ENCODE assay signal across 1 fruit fly cellular context in the genomic region with DNA sequence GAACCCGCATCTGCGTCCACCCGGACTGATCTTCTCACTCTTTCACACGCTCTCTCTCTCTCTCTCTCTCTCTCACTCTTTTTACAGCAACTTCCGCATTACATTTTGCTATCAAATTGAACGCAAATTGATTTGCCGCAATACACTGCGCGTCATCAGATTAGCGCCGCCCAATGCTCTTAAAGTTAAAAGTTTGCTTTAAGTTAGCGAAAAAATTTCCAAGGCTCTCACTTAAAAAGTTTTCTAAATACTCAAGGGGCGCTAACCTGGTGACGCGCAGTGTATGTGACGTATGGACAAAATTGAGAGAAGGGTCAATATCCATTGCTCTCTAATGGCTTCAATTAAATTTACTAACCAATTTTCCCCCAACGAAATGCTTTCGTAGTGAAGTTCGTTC.
A peak's percentile ranks its signal among the peaks of the same experiment; 100 is the strongest.
TF ChIP-seq lines count a peak whose summit lies in the region.

No protein-coding gene starts in this region.

TF ChIP-seq in whole organism, embryonic, 481 proteins besides CTCF, POLR2A, EP300 and RAD21 (continued from another document and continues in another):
- TF ChIP-seq CG14441 (GFP tag; IDR thresholded peaks at IDR 0.05; lab: Robert Waterston, UW) (peak; percentile 76), gfzf (GFP tag; optimal IDR thresholded peaks at IDR 0.05; lab: Kevin White, UChicago) (no peak), dimm (GFP tag; IDR thresholded peaks at IDR 0.05; lab: Robert Waterston, UW) (no peak), Mad (GFP tag; optimal IDR thresholded peaks at IDR 0.05; lab: Kevin White, UChicago) (peak; percentile 80), CG10654 (GFP tag; optimal IDR thresholded peaks at IDR 0.05; lab: Kevin White, UChicago) (peak; percentile 75), MBD-R2 (GFP tag; IDR thresholded peaks at IDR 0.05; lab: Robert Waterston, UW) (peak; percentile 67), Usf (GFP tag; optimal IDR thresholded peaks at IDR 0.05; lab: Kevin White, UChicago) (peak; percentile 48), mam (GFP tag; optimal IDR thresholded peaks at IDR 0.05; lab: Kevin White, UChicago) (peak; percentile 88), lmd (GFP tag; IDR thresholded peaks at IDR 0.05; lab: Robert Waterston, UW) (peak; percentile 87), so (GFP tag; IDR thresholded peaks at IDR 0.05; lab: Robert Waterston, UW) (peak; percentile 81; the same call in 2 of the 3 replicates), Trl (optimal IDR thresholded peaks at IDR 0.05; lab: Kevin White, UChicago) (peak; percentile 18 to 42), Trl (GFP tag; optimal IDR thresholded peaks at IDR 0.05; lab: Kevin White, UChicago) (peak; percentile 85), corto (GFP tag; optimal IDR thresholded peaks at IDR 0.05; lab: Kevin White, UChicago) (no peak), H15 (GFP tag; IDR thresholded peaks at IDR 0.05; lab: Robert Waterston, UW) (peak; percentile 64; the same call in 2 of the 3 replicates), H2.0 (GFP tag; IDR thresholded peaks at IDR 0.05; lab: Robert Waterston, UW) (peak; percentile 85), luna (GFP tag; optimal IDR thresholded peaks at IDR 0.05; lab: Kevin White, UChicago) (peak; percentile 68), CG13775 (GFP tag; optimal IDR thresholded peaks at IDR 0.05; lab: Kevin White, UChicago) (peak; percentile 67), CG2129 (GFP tag; IDR thresholded peaks at IDR 0.05; lab: Robert Waterston, UW; ENCODE audit: partially characterized antibody) (no peak), crp (GFP tag; optimal IDR thresholded peaks at IDR 0.05; lab: Kevin White, UChicago) (peak in 1 of 2 experiments; percentile 36), ranshi (GFP tag; IDR thresholded peaks at IDR 0.05; lab: Robert Waterston, UW) (peak; percentile 88), nerfin-1 (tag; optimal IDR thresholded peaks at IDR 0.05; lab: Kevin White, UChicago) (peak; percentile 79), zf30C (GFP tag; optimal IDR thresholded peaks at IDR 0.05; lab: Kevin White, UChicago) (peak; percentile 7), gt (GFP tag; IDR thresholded peaks at IDR 0.05; lab: Robert Waterston, UW) (peak; percentile 63), gsb (GFP tag; IDR thresholded peaks at IDR 0.05; lab: Robert Waterston, UW) (peak; percentile 67), CG12104 (GFP tag; optimal IDR thresholded peaks at IDR 0.05; lab: Kevin White, UChicago) (peak; percentile 82), tin (GFP tag; optimal IDR thresholded peaks at IDR 0.05; lab: Kevin White, UChicago) (peak; percentile 79), CG6689 (GFP tag; IDR thresholded peaks at IDR 0.05; lab: Robert Waterston, UW) (peak; percentile 74), PHDP (tag; optimal IDR thresholded peaks at IDR 0.05; lab: Kevin White, UChicago) (peak; percentile 88), Doc2 (GFP tag; IDR thresholded peaks at IDR 0.05; lab: Robert Waterston, UW) (no peak), CG2889 (GFP tag; IDR thresholded peaks at IDR 0.05; lab: Robert Waterston, UW) (peak; percentile 85), CG10431 (GFP tag; optimal IDR thresholded peaks at IDR 0.05; lab: Kevin White, UChicago) (peak; percentile 64), Side (GFP tag; optimal IDR thresholded peaks at IDR 0.05; lab: Kevin White, UChicago) (peak; percentile 83), Sox100B (GFP tag; optimal IDR thresholded peaks at IDR 0.05; lab: Kevin White, UChicago) (peak; percentile 81), CG30431 (GFP tag; optimal IDR thresholded peaks at IDR 0.05; lab: Kevin White, UChicago) (peak; percentile 82), inv (GFP tag; IDR thresholded peaks at IDR 0.05; lab: Robert Waterston, UW; ENCODE audit: partially characterized antibody) (no peak), slou (GFP tag; optimal IDR thresholded peaks at IDR 0.05; lab: Kevin White, UChicago) (peak; percentile 65), zen (tag; optimal IDR thresholded peaks at IDR 0.05; lab: Kevin White, UChicago) (peak; percentile 78), lbe (GFP tag; optimal IDR thresholded peaks at IDR 0.05; lab: Kevin White, UChicago) (no peak), CG12155 (GFP tag; optimal IDR thresholded peaks at IDR 0.05; lab: Kevin White, UChicago) (peak; percentile 71), CG4328 (GFP tag; optimal IDR thresholded peaks at IDR 0.05; lab: Kevin White, UChicago) (peak; percentile 57), CG13894 (tag; optimal IDR thresholded peaks at IDR 0.05; lab: Kevin White, UChicago) (peak; percentile 74), vvl (GFP tag; IDR thresholded peaks at IDR 0.05; lab: Robert Waterston, UW) (peak; percentile 82), HLHmδ (GFP tag; optimal IDR thresholded peaks at IDR 0.05; lab: Kevin White, UChicago) (no peak), CG2120 (GFP tag; optimal IDR thresholded peaks at IDR 0.05; lab: Kevin White, UChicago) (peak; percentile 87), CG16815 (GFP tag; optimal IDR thresholded peaks at IDR 0.05; lab: Kevin White, UChicago) (peak; percentile 71), CG11398 (GFP tag; optimal IDR thresholded peaks at IDR 0.05; lab: Kevin White, UChicago) (peak; percentile 83), ash1 (GFP tag; optimal IDR thresholded peaks at IDR 0.05; lab: Kevin White, UChicago) (no peak), CG8765 (GFP tag; IDR thresholded peaks at IDR 0.05; lab: Robert Waterston, UW) (peak; percentile 34; the same call in 1 of the 2 replicates), z (GFP tag; IDR thresholded peaks at IDR 0.05; lab: Robert Waterston, UW) (no peak), CG14667 (GFP tag; IDR thresholded peaks at IDR 0.05; lab: Robert Waterston, UW) (peak; percentile 46), unpg (GFP tag; optimal IDR thresholded peaks at IDR 0.05; lab: Kevin White, UChicago) (peak; percentile 89), Deaf1 (tag; optimal IDR thresholded peaks at IDR 0.05; lab: Kevin White, UChicago) (peak; percentile 62), hth (optimal IDR thresholded peaks at IDR 0.05; lab: Kevin White, UChicago) (no peak), mld (GFP tag; IDR thresholded peaks at IDR 0.05; lab: Robert Waterston, UW; ENCODE audit: partially characterized antibody) (no peak), Hand (GFP tag; optimal IDR thresholded peaks at IDR 0.05; lab: Kevin White, UChicago) (peak; percentile 47), CG17612 (GFP tag; IDR thresholded peaks at IDR 0.05; lab: Robert Waterston, UW) (peak; percentile 29; the same call in 1 of the 2 replicates), CG12659 (GFP tag; optimal IDR thresholded peaks at IDR 0.05; lab: Kevin White, UChicago) (peak; percentile 86), CG10543 (GFP tag; optimal IDR thresholded peaks at IDR 0.05; lab: Kevin White, UChicago) (peak; percentile 73), Fer3 (tag; optimal IDR thresholded peaks at IDR 0.05; lab: Kevin White, UChicago) (peak; percentile 87), CG13287 (GFP tag; IDR thresholded peaks at IDR 0.05; lab: Robert Waterston, UW; ENCODE audit: partially characterized antibody) (no peak), Hr78 (GFP tag; optimal IDR thresholded peaks at IDR 0.05; lab: Kevin White, UChicago) (peak in 1 of 2 experiments; percentile 56), hkb (optimal IDR thresholded peaks at IDR 0.05; lab: Kevin White, UChicago) (no peak), hkb (GFP tag; IDR thresholded peaks at IDR 0.05; lab: Robert Waterston, UW) (peak; percentile 88), Fer2 (tag; optimal IDR thresholded peaks at IDR 0.05; lab: Kevin White, UChicago) (peak; percentile 74), dm (GFP tag; optimal IDR thresholded peaks at IDR 0.05; lab: Kevin White, UChicago) (peak; percentile 80), cwo (GFP tag; optimal IDR thresholded peaks at IDR 0.05; lab: Kevin White, UChicago) (peak; percentile 80), vfl (GFP tag; optimal IDR thresholded peaks at IDR 0.05; lab: Kevin White, UChicago) (peak; percentile 80), MESR4 (GFP tag; optimal IDR thresholded peaks at IDR 0.05; lab: Kevin White, UChicago) (peak; percentile 11), Six4 (GFP tag; optimal IDR thresholded peaks at IDR 0.05; lab: Kevin White, UChicago) (peak; percentile 74), gem (tag; optimal IDR thresholded peaks at IDR 0.05; lab: Kevin White, UChicago) (peak; percentile 90), Dip3 (GFP tag; optimal IDR thresholded peaks at IDR 0.05; lab: Kevin White, UChicago) (peak; percentile 72), CG9215 (GFP tag; IDR thresholded peaks at IDR 0.05; lab: Robert Waterston, UW) (peak; percentile 56), exex (tag; optimal IDR thresholded peaks at IDR 0.05; lab: Kevin White, UChicago) (peak; percentile 70), CG8478 (optimal IDR thresholded peaks at IDR 0.05; lab: Kevin White, UChicago) (no peak), CG8388 (GFP tag; optimal IDR thresholded peaks at IDR 0.05; lab: Kevin White, UChicago) (peak; percentile 82), grn (GFP tag; optimal IDR thresholded peaks at IDR 0.05; lab: Kevin White, UChicago) (peak; percentile 19), CG9437 (GFP tag; optimal IDR thresholded peaks at IDR 0.05; lab: Kevin White, UChicago) (peak; percentile 68), CG7271 (tag; optimal IDR thresholded peaks at IDR 0.05; lab: Kevin White, UChicago) (no peak), insv (GFP tag; optimal IDR thresholded peaks at IDR 0.05; lab: Kevin White, UChicago) (peak in 1 of 2 experiments; percentile 21), CG10274 (GFP tag; optimal IDR thresholded peaks at IDR 0.05; lab: Kevin White, UChicago) (peak; percentile 61), Hr51 (GFP tag; optimal IDR thresholded peaks at IDR 0.05; lab: Kevin White, UChicago) (peak; percentile 86), CG17186 (GFP tag; optimal IDR thresholded peaks at IDR 0.05; lab: Kevin White, UChicago) (peak; percentile 45), Asciz (GFP tag; optimal IDR thresholded peaks at IDR 0.05; lab: Kevin White, UChicago) (peak; percentile 86), Bteb2 (GFP tag; optimal IDR thresholded peaks at IDR 0.05; lab: Kevin White, UChicago) (peak; percentile 83), jumu (GFP tag; optimal IDR thresholded peaks at IDR 0.05; lab: Kevin White, UChicago) (peak; percentile 87), sens (GFP tag; lab: Kevin White, UChicago) (peak; percentile 98), Scr (GFP tag; IDR thresholded peaks at IDR 0.05; lab: Robert Waterston, UW; ENCODE audit: partially characterized antibody) (no peak), Gsc (GFP tag; IDR thresholded peaks at IDR 0.05; lab: Robert Waterston, UW) (no peak), CG6272 (GFP tag; IDR thresholded peaks at IDR 0.05; lab: Robert Waterston, UW) (peak; percentile 56; the same call in 1 of the 2 replicates), fru (optimal IDR thresholded peaks at IDR 0.05; lab: Kevin White, UChicago) (no peak), pros (GFP tag; optimal IDR thresholded peaks at IDR 0.05; lab: Kevin White, UChicago) (peak; percentile 4), sug (tag; optimal IDR thresholded peaks at IDR 0.05; lab: Kevin White, UChicago) (peak; percentile 80), bowl (GFP tag; IDR thresholded peaks at IDR 0.05; lab: Robert Waterston, UW) (no peak), sob (GFP tag; IDR thresholded peaks at IDR 0.05; lab: Robert Waterston, UW) (peak; percentile 83), CG9727 (GFP tag; optimal IDR thresholded peaks at IDR 0.05; lab: Kevin White, UChicago) (peak; percentile 84), CG7987 (GFP tag; optimal IDR thresholded peaks at IDR 0.05; lab: Kevin White, UChicago) (peak; percentile 53), Sin3A (optimal IDR thresholded peaks at IDR 0.05; lab: Kevin White, UChicago) (no peak), Med (GFP tag; lab: Kevin White, UChicago) (peak; percentile 98), Abd-B (GFP tag; optimal IDR thresholded peaks at IDR 0.05; lab: Kevin White, UChicago) (peak; percentile 86), CG5245 (GFP tag; optimal IDR thresholded peaks at IDR 0.05; lab: Kevin White, UChicago) (peak; percentile 85), CG10959 (GFP tag; IDR thresholded peaks at IDR 0.05; lab: Robert Waterston, UW) (peak; percentile 77), otp (GFP tag; IDR thresholded peaks at IDR 0.05; lab: Robert Waterston, UW) (peak; percentile 90), CG15479 (GFP tag; optimal IDR thresholded peaks at IDR 0.05; lab: Kevin White, UChicago) (peak; percentile 18), TFAM (GFP tag; optimal IDR thresholded peaks at IDR 0.05; lab: Kevin White, UChicago) (peak; percentile 15), sqz (GFP tag; optimal IDR thresholded peaks at IDR 0.05; lab: Kevin White, UChicago) (peak; percentile 65), CG15269 (tag; optimal IDR thresholded peaks at IDR 0.05; lab: Kevin White, UChicago) (peak; percentile 91), usp (GFP tag; optimal IDR thresholded peaks at IDR 0.05; lab: Kevin White, UChicago) (no peak), Camta (GFP tag; optimal IDR thresholded peaks at IDR 0.05; lab: Kevin White, UChicago) (peak; percentile 88), cad (GFP tag; optimal IDR thresholded peaks at IDR 0.05; lab: Kevin White, UChicago) (no peak), tna (GFP tag; IDR thresholded peaks at IDR 0.05; lab: Robert Waterston, UW; ENCODE audit: partially characterized antibody) (no peak), wor (GFP tag; IDR thresholded peaks at IDR 0.05; lab: Robert Waterston, UW) (peak; percentile 69), wek (GFP tag; optimal IDR thresholded peaks at IDR 0.05; lab: Kevin White, UChicago) (peak; percentile 69), Rfx (GFP tag; IDR thresholded peaks at IDR 0.05; lab: Robert Waterston, UW) (peak; percentile 85), h (optimal IDR thresholded peaks at IDR 0.05; lab: Kevin White, UChicago) (no peak), esg (GFP tag; conservative IDR thresholded peaks at IDR 0.05; lab: Robert Waterston, UW) (peak; percentile 65), CG34376 (GFP tag; optimal IDR thresholded peaks at IDR 0.05; lab: Kevin White, UChicago) (peak; percentile 59), CG8089 (GFP tag; optimal IDR thresholded peaks at IDR 0.05; lab: Kevin White, UChicago) (peak; percentile 77), danr (GFP tag; IDR thresholded peaks at IDR 0.05; lab: Robert Waterston, UW) (peak; percentile 48; the same call in 1 of the 2 replicates), pnt (GFP tag; optimal IDR thresholded peaks at IDR 0.05; lab: Kevin White, UChicago) (peak; percentile 87), D (optimal IDR thresholded peaks at IDR 0.05; lab: Kevin White, UChicago) (no peak), D (GFP tag; optimal IDR thresholded peaks at IDR 0.05; lab: Kevin White, UChicago) (peak; percentile 80), sr (GFP tag; IDR thresholded peaks at IDR 0.05; lab: Robert Waterston, UW) (no peak), ara (GFP tag; IDR thresholded peaks at IDR 0.05; lab: Robert Waterston, UW) (peak; percentile 67), nerfin-2 (GFP tag; IDR thresholded peaks at IDR 0.05; lab: Robert Waterston, UW; ENCODE audit: partially characterized antibody) (no peak), ERR (GFP tag; optimal IDR thresholded peaks at IDR 0.05; lab: Kevin White, UChicago) (peak; percentile 57), CG14710 (tag; optimal IDR thresholded peaks at IDR 0.05; lab: Kevin White, UChicago) (peak; percentile 76), CG2875 (GFP tag; optimal IDR thresholded peaks at IDR 0.05; lab: Kevin White, UChicago) (peak; percentile 80)
